Fruit fly (Drosophila melanogaster) ovary, adult (tissue): Measurements from ENCODE around the gene CG5644.

ENCODE experiments used
- CG17801 ChIP-seq: fragments of 200-800 bp; optimal IDR thresholded peaks from 2 replicates; lab custom pipeline; 2019; ENCODE audit warnings: missing biosample characterization, mild to moderate bottlenecking, missing genetic modification characterization, moderate library complexity; ENCODE audit not compliant: partially characterized antibody

CG5644 gene

DNA sequence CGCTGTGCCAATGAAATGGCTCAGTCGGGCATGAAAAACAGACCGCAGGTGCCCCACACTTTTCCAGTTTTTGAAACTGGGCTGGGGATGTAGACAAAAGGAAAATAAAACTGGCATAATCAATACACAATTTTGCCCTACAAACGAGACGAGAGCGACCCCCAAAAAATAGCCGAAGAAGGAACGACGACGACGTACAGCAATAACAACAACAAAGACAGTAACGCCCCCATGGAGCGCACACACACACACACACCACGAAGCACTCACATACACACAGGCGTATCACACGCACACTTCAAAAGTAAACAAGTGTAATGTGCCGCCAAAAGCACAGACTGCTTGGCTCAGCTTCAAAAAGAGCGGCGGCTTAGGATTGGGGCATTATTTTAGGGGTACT is 28.2 kb downstream of the CG5644 start:
- TF ChIP-seq CG17801 = no peak

DNA sequence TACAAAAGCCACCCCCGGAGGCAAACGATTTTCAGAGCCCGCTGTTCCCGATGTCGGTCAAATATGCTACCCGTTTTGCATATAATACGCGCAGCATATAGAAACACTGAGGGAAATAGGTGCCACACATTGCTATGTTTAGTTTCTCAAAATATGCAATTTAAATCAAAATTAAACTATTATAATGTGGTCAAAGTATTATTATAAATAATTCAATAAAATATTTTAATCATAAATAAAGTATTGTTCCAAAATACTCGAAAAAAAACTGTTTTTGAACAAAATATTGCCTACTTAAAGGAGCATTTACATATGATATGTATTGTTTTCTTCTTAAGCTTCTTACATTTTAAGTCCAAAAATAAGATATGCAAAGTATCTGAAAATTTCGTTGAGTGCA is 28.7 kb downstream of the CG5644 start:
- no peak for TF ChIP-seq CG17801

- no peak for TF ChIP-seq CG17801
Measured at dm6 chr3L:8949823-8950222, 29.9 kb downstream of the CG5644 start.

dm6 chr3L:8947848-8948494 is 31.7 kb downstream of the CG5644 start:
- TF ChIP-seq CG17801 = no peak

dm6 chr3L:8939654-8940053 is 40.0 kb downstream of the CG5644 start:
- no peak for TF ChIP-seq CG17801

dm6 chr3L:8931916-8932315 is 47.8 kb downstream of the CG5644 start:
- peak; percentile 49 for TF ChIP-seq CG17801

- no peak for TF ChIP-seq CG17801
Measured at dm6 chr3L:8929527-8929926, 50.2 kb downstream of the CG5644 start.
